Worm (Caenorhabditis elegans): Measurements from ENCODE around the gene F58F9.1.

F58F9.1 gene

ce11 chrIV:6249591-6249990 is at the start of gene F58F9.1:
Gene F58F9.1 (plus strand): TSS chrIV:6249841.
- TF ChIP-seq scrt-1 (GFP tag; IDR thresholded peaks at IDR 0.05) (no peak), ama-1 (optimal IDR thresholded peaks at IDR 0.05) (no peak), ceh-36 (tag; optimal IDR thresholded peaks at IDR 0.05) (no peak), F13C5.2 (tag; optimal IDR thresholded peaks at IDR 0.05) (no peak), hmg-4 (GFP tag; optimal IDR thresholded peaks at IDR 0.05) (no peak), aly-1 (tag; optimal IDR thresholded peaks at IDR 0.05) (no peak), B0310.2 (tag; optimal IDR thresholded peaks at IDR 0.05) (no peak), flt-1 (GFP tag; IDR thresholded peaks at IDR 0.05) (no peak), tbx-37 (GFP tag; conservative IDR thresholded peaks at IDR 0.05) (no peak)

- TF ChIP-seq tbx-37 (GFP tag; conservative IDR thresholded peaks at IDR 0.05) = no peak
- no peak for TF ChIP-seq pes-1 (GFP tag; IDR thresholded peaks at IDR 0.05)
- TF ChIP-seq aly-1 (tag; optimal IDR thresholded peaks at IDR 0.05) = no peak
- no peak for TF ChIP-seq tbx-11 (GFP tag; IDR thresholded peaks at IDR 0.05)
- TF ChIP-seq scrt-1 (GFP tag; IDR thresholded peaks at IDR 0.05) = no peak
- no peak for TF ChIP-seq hmg-4 (GFP tag; optimal IDR thresholded peaks at IDR 0.05)
- TF ChIP-seq ceh-13 (GFP tag; optimal IDR thresholded peaks at IDR 0.05) = no peak
- TF ChIP-seq B0310.2 (tag; optimal IDR thresholded peaks at IDR 0.05) = no peak
- TF ChIP-seq ceh-36 (tag; optimal IDR thresholded peaks at IDR 0.05) = no peak
- no peak for TF ChIP-seq F13C5.2 (tag; optimal IDR thresholded peaks at IDR 0.05)
- TF ChIP-seq ets-7 (tag; optimal IDR thresholded peaks at IDR 0.05) = no peak
- no peak for TF ChIP-seq tra-4 (tag; optimal IDR thresholded peaks at IDR 0.05)
- no peak for TF ChIP-seq flt-1 (GFP tag; IDR thresholded peaks at IDR 0.05)
- no peak for TF ChIP-seq hmbx-1 (tag; optimal IDR thresholded peaks at IDR 0.05)
- TF ChIP-seq hnd-1 (tag; optimal IDR thresholded peaks at IDR 0.05) = no peak
- no peak for TF ChIP-seq ama-1 (optimal IDR thresholded peaks at IDR 0.05)
- no peak for TF ChIP-seq sea-1 (GFP tag; conservative IDR thresholded peaks at IDR 0.05)
Observed at ce11 chrIV:6200249-6200648, 49.4 kb upstream of the F58F9.1 start.

- TF ChIP-seq aly-1 (tag; optimal IDR thresholded peaks at IDR 0.05) (no peak), B0310.2 (tag; optimal IDR thresholded peaks at IDR 0.05) (no peak), ets-7 (tag; optimal IDR thresholded peaks at IDR 0.05) (no peak), ceh-13 (GFP tag; optimal IDR thresholded peaks at IDR 0.05) (no peak), hmbx-1 (tag; optimal IDR thresholded peaks at IDR 0.05) (no peak), flt-1 (GFP tag; IDR thresholded peaks at IDR 0.05) (no peak), hmg-4 (GFP tag; optimal IDR thresholded peaks at IDR 0.05) (no peak), ama-1 (optimal IDR thresholded peaks at IDR 0.05) (no peak), sea-1 (GFP tag; conservative IDR thresholded peaks at IDR 0.05) (no peak), scrt-1 (GFP tag; IDR thresholded peaks at IDR 0.05) (no peak), hnd-1 (tag; optimal IDR thresholded peaks at IDR 0.05) (no peak), tbx-11 (GFP tag; IDR thresholded peaks at IDR 0.05) (no peak), tra-4 (tag; optimal IDR thresholded peaks at IDR 0.05) (no peak)
Observed at ce11 chrIV:6201769-6202168, 47.9 kb upstream of the F58F9.1 start, which contains the start of gene tkr-2. Gene tkr-2 (plus strand): TSS chrIV:6202069.

- TF ChIP-seq flt-1 (GFP tag; IDR thresholded peaks at IDR 0.05) (peak; percentile 10; the same call in 1 of the 2 replicates), F13C5.2 (tag; optimal IDR thresholded peaks at IDR 0.05) (peak; percentile 35), pes-1 (GFP tag; IDR thresholded peaks at IDR 0.05) (peak; percentile 74; the same call in 1 of the 2 replicates), tbx-11 (GFP tag; IDR thresholded peaks at IDR 0.05) (no peak), aly-1 (tag; optimal IDR thresholded peaks at IDR 0.05) (no peak), tbx-37 (GFP tag; conservative IDR thresholded peaks at IDR 0.05) (peak; percentile 90), ama-1 (optimal IDR thresholded peaks at IDR 0.05) (no peak), sea-1 (GFP tag; conservative IDR thresholded peaks at IDR 0.05) (no peak), scrt-1 (GFP tag; IDR thresholded peaks at IDR 0.05) (0 out of 2 replicates have a peak, but pooled peaks have one; percentile 23), hmg-4 (GFP tag; optimal IDR thresholded peaks at IDR 0.05) (no peak), tra-4 (tag; optimal IDR thresholded peaks at IDR 0.05) (no peak)
Observed at ce11 chrIV:6206294-6206776, 43.3 kb upstream of the F58F9.1 start, which contains the start of gene C49A9.10. Gene C49A9.10 (minus strand): TSS chrIV:6206344.

- no peak for TF ChIP-seq ceh-36 (tag; optimal IDR thresholded peaks at IDR 0.05)
- no peak for TF ChIP-seq ets-7 (tag; optimal IDR thresholded peaks at IDR 0.05)
- no peak for TF ChIP-seq scrt-1 (GFP tag; IDR thresholded peaks at IDR 0.05)
Observed at ce11 chrIV:6209337-6209736, 40.3 kb upstream of the F58F9.1 start.

ce11 chrIV:6209958-6210357 is 39.7 kb upstream of the F58F9.1 start:
- TF ChIP-seq flt-1 (GFP tag; IDR thresholded peaks at IDR 0.05) (peak; percentile 62), tbx-37 (GFP tag; conservative IDR thresholded peaks at IDR 0.05) (peak; percentile 44; the same call in 1 of the 2 replicates)

ce11 chrIV:6210574-6210973 is 39.1 kb upstream of the F58F9.1 start, which contains the start of the genes ugt-24 and C49A9.6:
Gene ugt-24 (minus strand): TSS chrIV:6210720.
Gene C49A9.6 (plus strand): TSS chrIV:6210936.
- no peak for TF ChIP-seq flt-1 (GFP tag; IDR thresholded peaks at IDR 0.05)
- TF ChIP-seq aly-1 (tag; optimal IDR thresholded peaks at IDR 0.05) = no peak
- TF ChIP-seq B0310.2 (tag; optimal IDR thresholded peaks at IDR 0.05) = no peak
- TF ChIP-seq pes-1 (GFP tag; IDR thresholded peaks at IDR 0.05) = no peak
- TF ChIP-seq ceh-36 (tag; optimal IDR thresholded peaks at IDR 0.05) = no peak
- TF ChIP-seq hmg-4 (GFP tag; optimal IDR thresholded peaks at IDR 0.05) = no peak
- no peak for TF ChIP-seq ets-7 (tag; optimal IDR thresholded peaks at IDR 0.05)
- no peak for TF ChIP-seq hmbx-1 (tag; optimal IDR thresholded peaks at IDR 0.05)
- TF ChIP-seq tbx-37 (GFP tag; conservative IDR thresholded peaks at IDR 0.05) = no peak
- TF ChIP-seq ceh-13 (GFP tag; optimal IDR thresholded peaks at IDR 0.05) = no peak

- TF ChIP-seq tbx-11 (GFP tag; IDR thresholded peaks at IDR 0.05) (no peak), aly-1 (tag; optimal IDR thresholded peaks at IDR 0.05) (no peak)
Observed at ce11 chrIV:6213403-6213802, 36.2 kb upstream of the F58F9.1 start, which contains the start of gene C49A9.5. Gene C49A9.5 (plus strand): TSS chrIV:6213673.

Measured in whole organism, early embryonic.